Fruit fly (Drosophila melanogaster) whole organism, pupa: ENCODE results near the gene Pi4KIIIalpha.

Experiments
- CG10348 ChIP-seq: fragments of 200-800 bp; sonication (Bioruptor generic); IDR thresholded peaks from 2 replicates; pipeline ENCODE4 v1.3.6; 2022; ENCODE audit warnings: missing biosample characterization, missing genetic modification characterization
- CG12605 ChIP-seq: fragments of 200-800 bp; sonication (Bioruptor generic); IDR thresholded peaks from 2 replicates; pipeline ENCODE4 v1.3.6; 2022; ENCODE audit warnings: missing biosample characterization, missing genetic modification characterization
- CG13204 ChIP-seq: fragments of 200-800 bp; sonication (Bioruptor generic); optimal IDR thresholded peaks from 2 replicates; lab custom pipeline; 2018; ENCODE audit warnings: missing biosample characterization, mild to moderate bottlenecking, missing genetic modification characterization, moderate library complexity
- CG14655 ChIP-seq: fragments of 200-800 bp; sonication (Bioruptor generic); optimal IDR thresholded peaks from 3 replicates; lab custom pipeline; 2017; ENCODE audit warnings: mild to moderate bottlenecking, missing biosample characterization, missing genetic modification reagents, missing genetic modification characterization
- CG15710 ChIP-seq: fragments of 200-800 bp; sonication (Bioruptor generic); optimal IDR thresholded peaks from 2 replicates; lab custom pipeline; 2018; ENCODE audit warnings: missing biosample characterization, mild to moderate bottlenecking, missing genetic modification characterization, moderate library complexity
- CG17806 ChIP-seq: fragments of 200-800 bp; sonication (Bioruptor generic); optimal IDR thresholded peaks from 2 replicates; lab custom pipeline; 2018; ENCODE audit warnings: missing biosample characterization, mild to moderate bottlenecking, missing genetic modification characterization, moderate library complexity
- CG32121 ChIP-seq: fragments of 200-800 bp; sonication (Bioruptor generic); IDR thresholded peaks from 2 replicates; pipeline ENCODE4 v1.3.6; 2022; ENCODE audit warnings: missing biosample characterization, missing genetic modification characterization
- CG34367 ChIP-seq: fragments of 200-800 bp; sonication (Bioruptor generic); optimal IDR thresholded peaks from 2 replicates; lab custom pipeline; 2018; ENCODE audit warnings: missing biosample characterization, mild to moderate bottlenecking, missing genetic modification characterization
- CG4496 ChIP-seq: fragments of 200-800 bp; sonication (Bioruptor generic); IDR thresholded peaks from 3 replicates; pipeline ENCODE4 v1.3.6; 2022; ENCODE audit warnings: missing biosample characterization, missing genetic modification characterization
- CG8159 ChIP-seq: fragments of 200-800 bp; sonication (Bioruptor generic); optimal IDR thresholded peaks from 3 replicates; lab custom pipeline; 2018; ENCODE audit warnings: missing biosample characterization, mild to moderate bottlenecking, missing genetic modification characterization, moderate library complexity
- CG8301 ChIP-seq: fragments of 200-800 bp; sonication (Bioruptor generic); optimal IDR thresholded peaks from 2 replicates; lab custom pipeline; 2018; ENCODE audit warnings: missing biosample characterization, mild to moderate bottlenecking, missing genetic modification characterization
- CG9948 ChIP-seq: fragments of 200-800 bp; sonication (Bioruptor generic); optimal IDR thresholded peaks from 2 replicates; lab custom pipeline; 2018; ENCODE audit warnings: missing biosample characterization, mild to moderate bottlenecking, missing genetic modification characterization, moderate library complexity
- D1 ChIP-seq: fragments of 200-800 bp; sonication (Bioruptor generic); optimal IDR thresholded peaks from 2 replicates; lab custom pipeline; 2018; ENCODE audit warnings: missing biosample characterization, mild to moderate bottlenecking, missing genetic modification characterization, moderate library complexity
- EcR ChIP-seq: fragments of 200-800 bp; sonication (Bioruptor generic); optimal IDR thresholded peaks from 3 replicates; lab custom pipeline; 2019; ENCODE audit warnings: missing biosample characterization, missing genetic modification characterization, mild to moderate bottlenecking, moderate library complexity, missing genetic modification reagents
- Ets98B ChIP-seq: fragments of 200-800 bp; sonication (Bioruptor generic); IDR thresholded peaks from 2 replicates; pipeline ENCODE4 v1.3.6; 2022; ENCODE audit warnings: missing biosample characterization, missing genetic modification characterization
- Pif1A ChIP-seq: fragments of 200-800 bp; sonication (Bioruptor generic); optimal IDR thresholded peaks from 3 replicates; lab custom pipeline; 2016; ENCODE audit warnings: missing biosample characterization, missing genetic modification characterization
- Pif1B ChIP-seq: fragments of 200-800 bp; sonication (Bioruptor generic); optimal IDR thresholded peaks from 3 replicates; lab custom pipeline; 2016; ENCODE audit warnings: missing biosample characterization, missing genetic modification characterization
- Snoo ChIP-seq: fragments of 200-800 bp; sonication (Bioruptor generic); optimal IDR thresholded peaks from 3 replicates; lab custom pipeline; 2017; ENCODE audit warnings: missing biosample characterization, mild to moderate bottlenecking, missing genetic modification characterization, inconsistent platforms
- fd96Ca ChIP-seq: fragments of 200-800 bp; sonication (Bioruptor generic); IDR thresholded peaks from 3 replicates; pipeline ENCODE4 v1.3.6; 2022; ENCODE audit warnings: missing biosample characterization, missing genetic modification characterization
- gl ChIP-seq: fragments of 200-800 bp; sonication (Bioruptor generic); optimal IDR thresholded peaks from 2 replicates; lab custom pipeline; 2018; ENCODE audit warnings: missing biosample characterization, mild to moderate bottlenecking, missing genetic modification characterization
- rn ChIP-seq: fragments of 200-800 bp; sonication (Bioruptor generic); IDR thresholded peaks from 2 replicates; pipeline ENCODE4 v1.3.6; 2022; ENCODE audit warnings: missing biosample characterization, missing genetic modification characterization

Pi4KIIIalpha gene

dm6 chrX:2592243-2592642, 32.4 kb upstream of the Pi4KIIIalpha start:
- TF ChIP-seq fd96Ca (GFP tag; lab: Robert Waterston, UW), result peak; percentile 8; the same call in 1 of the 3 replicates
- TF ChIP-seq CG13204 (GFP tag; lab: Kevin White, UChicago), result no peak

dm6 chrX:2593094-2593752, 31.4 kb upstream of the Pi4KIIIalpha start:
- TF ChIP-seq EcR (GFP tag; lab: Kevin White, UChicago) (peak; percentile 96), CG10348 (GFP tag; lab: Robert Waterston, UW) (no peak), gl (no peak), CG13204 (GFP tag; lab: Kevin White, UChicago) (no peak), rn (GFP tag; lab: Robert Waterston, UW) (no peak), D1 (tag; lab: Kevin White, UChicago) (no peak), Snoo (no peak)

- TF ChIP-seq CG8159, result peak; percentile 89
- TF ChIP-seq CG15710 (tag; lab: Kevin White, UChicago), result peak; percentile 86
- no peak for TF ChIP-seq CG14655 (GFP tag; lab: Kevin White, UChicago)
- TF ChIP-seq Pif1A (GFP tag; lab: Kevin White, UChicago), result no peak
- peak; percentile 49 for TF ChIP-seq CG13204 (GFP tag; lab: Kevin White, UChicago)
- peak; percentile 97 for TF ChIP-seq CG4496 (GFP tag; lab: Robert Waterston, UW)
- peak; percentile 92 for TF ChIP-seq CG12605
- TF ChIP-seq CG32121 (GFP tag; lab: Robert Waterston, UW), result peak; percentile 93
- no peak for TF ChIP-seq Pif1B (GFP tag; lab: Kevin White, UChicago)
- peak; percentile 82 for TF ChIP-seq CG34367 (tag; lab: Kevin White, UChicago)
- TF ChIP-seq CG17806 (tag; lab: Kevin White, UChicago), result peak; percentile 83
- peak; percentile 77 for TF ChIP-seq CG9948 (tag; lab: Kevin White, UChicago)
- peak; percentile 94 for TF ChIP-seq Snoo
- TF ChIP-seq CG10348 (GFP tag; lab: Robert Waterston, UW), result peak; percentile 72
- TF ChIP-seq EcR (GFP tag; lab: Kevin White, UChicago), result peak; percentile 81
- peak; percentile 81 for TF ChIP-seq rn (GFP tag; lab: Robert Waterston, UW)
- peak; percentile 94 for TF ChIP-seq Ets98B (GFP tag; lab: Robert Waterston, UW)
- peak; percentile 97 for TF ChIP-seq fd96Ca (GFP tag; lab: Robert Waterston, UW)
- TF ChIP-seq CG8301 (tag; lab: Kevin White, UChicago), result peak; percentile 85
- TF ChIP-seq gl, result peak; percentile 72
- TF ChIP-seq D1 (tag; lab: Kevin White, UChicago), result no peak
Observed at dm6 chrX:2593753-2594096, 30.9 kb upstream of the Pi4KIIIalpha start.

- no peak for TF ChIP-seq gl
- TF ChIP-seq D1 (tag; lab: Kevin White, UChicago), result no peak
- TF ChIP-seq Snoo, result no peak
- no peak for TF ChIP-seq Pif1A (GFP tag; lab: Kevin White, UChicago)
- 0 out of 3 replicates have a peak, but pooled peaks have one; percentile 31 for TF ChIP-seq fd96Ca (GFP tag; lab: Robert Waterston, UW)
- TF ChIP-seq Pif1B (GFP tag; lab: Kevin White, UChicago), result no peak
- no peak for TF ChIP-seq CG13204 (GFP tag; lab: Kevin White, UChicago)
- peak; percentile 38; the same call in 1 of the 2 replicates for TF ChIP-seq CG32121 (GFP tag; lab: Robert Waterston, UW)
- no peak for TF ChIP-seq CG8159
- TF ChIP-seq, all 21 proteins: peak for 2
Observed at dm6 chrX:2603851-2604505, 20.6 kb upstream of the Pi4KIIIalpha start, which contains the start of the genes Klp3A and Zw10. Gene Klp3A (minus strand): TSS chrX:2604052. Gene Zw10 (plus strand): TSS chrX:2604197.

dm6 chrX:2608470-2609157, 16.0 kb upstream of the Pi4KIIIalpha start, which contains the start of gene Smyd3:
Gene Smyd3 (minus strand): TSS chrX:2608876.
- TF ChIP-seq rn (GFP tag; lab: Robert Waterston, UW), result peak; percentile 64
- peak; percentile 71 for TF ChIP-seq Snoo
- TF ChIP-seq Ets98B (GFP tag; lab: Robert Waterston, UW), result peak; percentile 89
- TF ChIP-seq fd96Ca (GFP tag; lab: Robert Waterston, UW), result peak; percentile 80
- no peak for TF ChIP-seq CG14655 (GFP tag; lab: Kevin White, UChicago)
- TF ChIP-seq CG10348 (GFP tag; lab: Robert Waterston, UW), result no peak
- peak; percentile 74 for TF ChIP-seq CG8301 (tag; lab: Kevin White, UChicago)
- no peak for TF ChIP-seq CG13204 (GFP tag; lab: Kevin White, UChicago)
- TF ChIP-seq CG32121 (GFP tag; lab: Robert Waterston, UW), result peak; percentile 79
- TF ChIP-seq Pif1A (GFP tag; lab: Kevin White, UChicago), result no peak
- TF ChIP-seq CG4496 (GFP tag; lab: Robert Waterston, UW), result peak; percentile 91
- peak; percentile 51 for TF ChIP-seq gl
- TF ChIP-seq CG9948 (tag; lab: Kevin White, UChicago), result peak; percentile 53
- TF ChIP-seq D1 (tag; lab: Kevin White, UChicago), result no peak
- peak; percentile 47 for TF ChIP-seq CG34367 (tag; lab: Kevin White, UChicago)
- TF ChIP-seq CG8159, result peak; percentile 72
- no peak for TF ChIP-seq EcR (GFP tag; lab: Kevin White, UChicago)
- peak; percentile 75 for TF ChIP-seq CG17806 (tag; lab: Kevin White, UChicago)
- peak; percentile 87 for TF ChIP-seq Pif1B (GFP tag; lab: Kevin White, UChicago)
- peak; percentile 68 for TF ChIP-seq CG15710 (tag; lab: Kevin White, UChicago)
- TF ChIP-seq CG12605, result peak; percentile 72
- TF ChIP-seq, all 21 proteins: peak for 15
